Worm (Caenorhabditis elegans) whole organism, L4/young adult: Measurements from ENCODE around the gene Y55B1BR.8.

Experiments used
- W03F9.2 ChIP-seq: fragments of 150-350 bp; optimal IDR thresholded peaks from 2 replicates; lab custom pipeline; 2014; ENCODE audit warnings: missing biosample characterization, missing genetic modification characterization
- dao-5 ChIP-seq: sonication (generic microtip); optimal IDR thresholded peaks from 2 replicates; lab custom pipeline; 2016; ENCODE audit warnings: missing genotype, missing genetic modification characterization, moderate library complexity, missing compliant biosample characterization
- him-1 ChIP-seq: sonication (generic microtip); optimal IDR thresholded peaks from 2 replicates; lab custom pipeline; 2016; ENCODE audit warnings: missing genotype, missing genetic modification reagents, missing genetic modification characterization, missing compliant biosample characterization

ce11 chrIII:400898-401297, 43.3 kb upstream of the Y55B1BR.8 start:
- TF ChIP-seq him-1 (tag; lab: Kevin White, UChicago) (no peak), dao-5 (no peak), W03F9.2 (no peak)
